Fruit fly (Drosophila melanogaster): ENCODE results near the gene CG31624.

The CG31624 gene

dm6 chr2L:21218240-21218911 is 18.2 kb upstream of the CG31624 start, which contains the start of gene CG8679:
CG8679 (minus strand) TSS chr2L:21218544.
- TF ChIP-seq CG16779 (GFP tag; IDR thresholded peaks at IDR 0.05): no peak
- TF ChIP-seq z (GFP tag; IDR thresholded peaks at IDR 0.05): no peak
- TF ChIP-seq Myb (GFP tag; optimal IDR thresholded peaks at IDR 0.05): peak; percentile 57
- no peak for TF ChIP-seq az2 (GFP tag; optimal IDR thresholded peaks at IDR 0.05)
- TF ChIP-seq CG3163 (GFP tag; optimal IDR thresholded peaks at IDR 0.05): no peak
- peak; percentile 97 for TF ChIP-seq ftz-f1 (GFP tag; optimal IDR thresholded peaks at IDR 0.05)
- TF ChIP-seq gsb-n (tag; optimal IDR thresholded peaks at IDR 0.05): no peak
- no peak for TF ChIP-seq tna (GFP tag; IDR thresholded peaks at IDR 0.05; ENCODE audit: partially characterized antibody)
- TF ChIP-seq CG34376 (GFP tag; optimal IDR thresholded peaks at IDR 0.05): peak; percentile 77
- TF ChIP-seq CG10431 (GFP tag; optimal IDR thresholded peaks at IDR 0.05): no peak
- no peak for TF ChIP-seq Meics (GFP tag; optimal IDR thresholded peaks at IDR 0.05)
- peak; percentile 46 for TF ChIP-seq Scr (GFP tag; IDR thresholded peaks at IDR 0.05; ENCODE audit: partially characterized antibody)
- TF ChIP-seq Deaf1 (tag; optimal IDR thresholded peaks at IDR 0.05): no peak
- TF ChIP-seq Usf (GFP tag; optimal IDR thresholded peaks at IDR 0.05): no peak
- TF ChIP-seq Opbp (GFP tag; IDR thresholded peaks at IDR 0.05; ENCODE audit: partially characterized antibody): 0 out of 3 replicates have a peak, but pooled peaks have one; percentile 51
- no peak for TF ChIP-seq CG4820 (GFP tag; optimal IDR thresholded peaks at IDR 0.05)
- TF ChIP-seq CG16815 (GFP tag; optimal IDR thresholded peaks at IDR 0.05): no peak
- peak; percentile 52 for TF ChIP-seq MESR4 (GFP tag; optimal IDR thresholded peaks at IDR 0.05)
- no peak for TF ChIP-seq Sox100B (GFP tag; optimal IDR thresholded peaks at IDR 0.05)
- TF ChIP-seq CG33557 (GFP tag; optimal IDR thresholded peaks at IDR 0.05): no peak
- no peak for TF ChIP-seq stc (GFP tag; IDR thresholded peaks at IDR 0.05)
- no peak for TF ChIP-seq wek (GFP tag; optimal IDR thresholded peaks at IDR 0.05)
- no peak for TF ChIP-seq CG7786 (GFP tag; optimal IDR thresholded peaks at IDR 0.05)
- TF ChIP-seq Bdp1 (GFP tag; optimal IDR thresholded peaks at IDR 0.05): no peak
- TF ChIP-seq ind (GFP tag; optimal IDR thresholded peaks at IDR 0.05): no peak
- no peak for TF ChIP-seq CG9817 (tag; optimal IDR thresholded peaks at IDR 0.05)
- no peak for TF ChIP-seq CG10959 (GFP tag; IDR thresholded peaks at IDR 0.05)
- TF ChIP-seq CG10366 (GFP tag; IDR thresholded peaks at IDR 0.05): no peak
- TF ChIP-seq CG8388 (GFP tag; optimal IDR thresholded peaks at IDR 0.05): no peak
- TF ChIP-seq en (GFP tag; optimal IDR thresholded peaks at IDR 0.05): no peak
- peak; percentile 56 for TF ChIP-seq CG3847 (GFP tag; IDR thresholded peaks at IDR 0.05)
- TF ChIP-seq CG32767 (GFP tag; IDR thresholded peaks at IDR 0.05): no peak
- peak; percentile 32 for TF ChIP-seq caup (GFP tag; optimal IDR thresholded peaks at IDR 0.05; ENCODE audit: severe bottlenecking)
- peak; percentile 50 for TF ChIP-seq CTCF (GFP tag; optimal IDR thresholded peaks at IDR 0.05)
- TF ChIP-seq ken (GFP tag; IDR thresholded peaks at IDR 0.05): no peak
- TF ChIP-seq CG31365 (tag; optimal IDR thresholded peaks at IDR 0.05): no peak
- no peak for TF ChIP-seq Blimp-1 (GFP tag; optimal IDR thresholded peaks at IDR 0.05)
- no peak for TF ChIP-seq zfh2 (GFP tag; optimal IDR thresholded peaks at IDR 0.05)
- TF ChIP-seq crol (GFP tag; IDR thresholded peaks at IDR 0.05): no peak
- TF ChIP-seq CG30020 (tag; optimal IDR thresholded peaks at IDR 0.05): peak; percentile 30
- TF ChIP-seq CG15479 (GFP tag; optimal IDR thresholded peaks at IDR 0.05): no peak
- no peak for TF ChIP-seq eve (GFP tag; optimal IDR thresholded peaks at IDR 0.05)
- no peak for TF ChIP-seq CG8089 (GFP tag; optimal IDR thresholded peaks at IDR 0.05)
- no peak for TF ChIP-seq fru (optimal IDR thresholded peaks at IDR 0.05)
- TF ChIP-seq chm (GFP tag; IDR thresholded peaks at IDR 0.05): 0 out of 2 replicates have a peak, but pooled peaks have one; percentile 26
- no peak for TF ChIP-seq CG6689 (GFP tag; IDR thresholded peaks at IDR 0.05)
- TF ChIP-seq HLH4C (GFP tag; IDR thresholded peaks at IDR 0.05; ENCODE audit: partially characterized antibody): peak; percentile 35; the same call in 1 of the 3 replicates
- peak; percentile 16 for TF ChIP-seq CG8924 (tag; optimal IDR thresholded peaks at IDR 0.05)
- TF ChIP-seq Tbp (GFP tag; optimal IDR thresholded peaks at IDR 0.05): no peak
- TF ChIP-seq hkb (optimal IDR thresholded peaks at IDR 0.05): no peak
- TF ChIP-seq hkb (GFP tag; IDR thresholded peaks at IDR 0.05): peak; percentile 21; the same call in 1 of the 2 replicates
- no peak for TF ChIP-seq Hsf (GFP tag; optimal IDR thresholded peaks at IDR 0.05)
